Worm (Caenorhabditis elegans): Measurements from ENCODE around the gene R10E4.1.

Gene R10E4.1

DNA sequence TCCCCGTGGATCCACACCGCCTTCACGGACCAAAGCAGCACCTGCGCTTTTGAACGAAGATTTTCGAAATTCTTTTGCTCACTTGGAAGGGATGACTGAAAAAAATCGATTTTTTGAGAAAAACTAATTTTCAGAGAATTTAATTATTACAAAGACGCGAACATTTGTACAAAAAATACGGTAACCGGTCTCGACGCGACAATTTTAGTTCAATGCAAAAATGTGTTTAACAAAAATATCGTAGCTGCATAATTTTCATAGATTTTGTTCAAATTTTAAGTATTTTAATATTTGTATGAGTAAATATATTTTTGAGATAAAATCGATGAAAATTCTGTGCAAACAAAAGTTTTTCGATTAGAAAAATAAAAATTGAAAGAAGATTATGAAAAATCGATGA is 6.5 kb upstream of the R10E4.1 start, which contains the start of gene T08A11.1:
Gene T08A11.1 (minus strand): TSS at position 101 of the 400 bp plus-strand sequence.
- TF ChIP-seq ceh-39 (tag; optimal IDR thresholded peaks at IDR 0.05) (no peak), ces-1 (GFP tag; optimal IDR thresholded peaks at IDR 0.05) (no peak), tbx-8 (GFP tag; optimal IDR thresholded peaks at IDR 0.05) (no peak), ceh-43 (GFP tag; optimal IDR thresholded peaks at IDR 0.05) (no peak), unc-120 (tag; optimal IDR thresholded peaks at IDR 0.05; ENCODE audit: poor library complexity, severe bottlenecking) (no peak), bed-3 (GFP tag; optimal IDR thresholded peaks at IDR 0.05) (no peak), mls-2 (tag; optimal IDR thresholded peaks at IDR 0.05) (no peak), sptf-1 (tag; optimal IDR thresholded peaks at IDR 0.05) (no peak), elt-1 (tag; optimal IDR thresholded peaks at IDR 0.05; ENCODE audit: borderline replicate concordance, insufficient read depth) (no peak), unc-39 (tag; optimal IDR thresholded peaks at IDR 0.05) (no peak), zip-8 (tag; optimal IDR thresholded peaks at IDR 0.05) (no peak), pha-4 (tag; optimal IDR thresholded peaks at IDR 0.05) (no peak), lsy-2 (tag; optimal IDR thresholded peaks at IDR 0.05) (no peak), nhr-2 (tag; optimal IDR thresholded peaks at IDR 0.05) (no peak), lin-32 (GFP tag; optimal IDR thresholded peaks at IDR 0.05) (no peak), cnd-1 (tag; optimal IDR thresholded peaks at IDR 0.05) (no peak), drap-1 (GFP tag; optimal IDR thresholded peaks at IDR 0.05) (no peak)

- TF ChIP-seq elt-1 (tag; optimal IDR thresholded peaks at IDR 0.05; ENCODE audit: borderline replicate concordance, insufficient read depth) (no peak), zip-8 (tag; optimal IDR thresholded peaks at IDR 0.05) (no peak), flh-1 (GFP tag; optimal IDR thresholded peaks at IDR 0.05) (no peak), ceh-43 (GFP tag; optimal IDR thresholded peaks at IDR 0.05) (no peak), ceh-39 (tag; optimal IDR thresholded peaks at IDR 0.05) (no peak), lin-32 (GFP tag; optimal IDR thresholded peaks at IDR 0.05) (no peak), snpc-4 (tag; optimal IDR thresholded peaks at IDR 0.05) (no peak), cnd-1 (tag; optimal IDR thresholded peaks at IDR 0.05) (no peak), pha-4 (tag; optimal IDR thresholded peaks at IDR 0.05) (no peak), nhr-12 (tag; optimal IDR thresholded peaks at IDR 0.05) (no peak), unc-120 (tag; optimal IDR thresholded peaks at IDR 0.05; ENCODE audit: poor library complexity, severe bottlenecking) (no peak), unc-39 (tag; optimal IDR thresholded peaks at IDR 0.05) (no peak), elt-3 (tag; optimal IDR thresholded peaks at IDR 0.05) (no peak), mep-1 (tag; optimal IDR thresholded peaks at IDR 0.05) (no peak), lin-13 (tag; optimal IDR thresholded peaks at IDR 0.05) (no peak), ham-2 (GFP tag; optimal IDR thresholded peaks at IDR 0.05) (no peak), ces-1 (GFP tag; optimal IDR thresholded peaks at IDR 0.05) (no peak), M03D4.4 (tag; optimal IDR thresholded peaks at IDR 0.05) (no peak), sem-2 (GFP tag; optimal IDR thresholded peaks at IDR 0.05) (no peak)
Observed at ce11 chrIII:4265892-4266291, 3.7 kb upstream of the R10E4.1 start.

DNA sequence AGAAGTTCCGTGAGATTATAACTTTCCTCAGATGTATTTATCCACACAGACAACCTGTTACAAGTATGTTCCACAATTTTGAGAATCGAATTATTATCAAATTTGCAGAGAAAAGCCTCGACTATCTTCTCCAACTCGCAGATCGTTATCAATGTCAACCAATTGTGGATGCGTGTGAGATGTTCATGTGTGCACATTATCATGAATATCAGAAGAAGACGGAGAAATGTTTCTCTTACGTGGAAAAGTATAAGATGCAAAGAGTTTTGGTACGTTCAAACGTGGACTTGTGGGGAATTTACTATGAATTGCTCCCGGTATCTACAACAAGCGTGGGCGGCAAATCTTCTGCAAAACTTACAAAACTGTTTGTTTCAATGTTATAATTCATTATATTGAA is 1.5 kb downstream of the R10E4.1 start:
- TF ChIP-seq mep-1 (tag; optimal IDR thresholded peaks at IDR 0.05) (no peak), ham-2 (GFP tag; optimal IDR thresholded peaks at IDR 0.05) (no peak), hlh-1 (tag; optimal IDR thresholded peaks at IDR 0.05) (no peak), mls-2 (tag; optimal IDR thresholded peaks at IDR 0.05) (no peak), pha-4 (tag; optimal IDR thresholded peaks at IDR 0.05) (no peak), lsy-2 (tag; optimal IDR thresholded peaks at IDR 0.05) (no peak), sptf-1 (tag; optimal IDR thresholded peaks at IDR 0.05) (no peak), snpc-4 (tag; optimal IDR thresholded peaks at IDR 0.05) (no peak)

ce11 chrIII:4272864-4273263 is 3.3 kb downstream of the R10E4.1 start:
- TF ChIP-seq ztf-11 (tag; optimal IDR thresholded peaks at IDR 0.05) (peak; percentile 50), unc-120 (tag; optimal IDR thresholded peaks at IDR 0.05; ENCODE audit: poor library complexity, severe bottlenecking) (no peak), cnd-1 (tag; optimal IDR thresholded peaks at IDR 0.05) (peak; percentile 37), flh-1 (GFP tag; optimal IDR thresholded peaks at IDR 0.05) (no peak), nhr-2 (tag; optimal IDR thresholded peaks at IDR 0.05) (peak; percentile 81), sem-2 (GFP tag; optimal IDR thresholded peaks at IDR 0.05) (no peak), pha-4 (tag; optimal IDR thresholded peaks at IDR 0.05) (no peak), zip-8 (tag; optimal IDR thresholded peaks at IDR 0.05) (peak; percentile 74), mls-2 (tag; optimal IDR thresholded peaks at IDR 0.05) (peak; percentile 63), ceh-39 (tag; optimal IDR thresholded peaks at IDR 0.05) (peak; percentile 25), ham-2 (GFP tag; optimal IDR thresholded peaks at IDR 0.05) (no peak), unc-62 (GFP tag; optimal IDR thresholded peaks at IDR 0.05) (peak; percentile 61), snpc-4 (tag; optimal IDR thresholded peaks at IDR 0.05) (no peak), ceh-43 (GFP tag; optimal IDR thresholded peaks at IDR 0.05) (peak; percentile 25), sptf-1 (tag; optimal IDR thresholded peaks at IDR 0.05) (peak; percentile 8), M03D4.4 (tag; optimal IDR thresholded peaks at IDR 0.05) (no peak)

- TF ChIP-seq blmp-1 (tag; optimal IDR thresholded peaks at IDR 0.05) (no peak), lsy-2 (tag; optimal IDR thresholded peaks at IDR 0.05) (no peak), tbx-8 (GFP tag; optimal IDR thresholded peaks at IDR 0.05) (no peak), nhr-2 (tag; optimal IDR thresholded peaks at IDR 0.05) (peak; percentile 81), elt-1 (tag; optimal IDR thresholded peaks at IDR 0.05; ENCODE audit: borderline replicate concordance, insufficient read depth) (peak; percentile 16), hlh-1 (tag; optimal IDR thresholded peaks at IDR 0.05) (peak; percentile 77), bed-3 (GFP tag; optimal IDR thresholded peaks at IDR 0.05) (no peak), cnd-1 (tag; optimal IDR thresholded peaks at IDR 0.05) (peak; percentile 56), ham-2 (GFP tag; optimal IDR thresholded peaks at IDR 0.05) (no peak), M03D4.4 (tag; optimal IDR thresholded peaks at IDR 0.05) (peak; percentile 14), mep-1 (tag; optimal IDR thresholded peaks at IDR 0.05) (peak; percentile 56), ceh-39 (tag; optimal IDR thresholded peaks at IDR 0.05) (peak; percentile 43)
Observed at ce11 chrIII:4274524-4274923, 5.0 kb downstream of the R10E4.1 start.

Measured in whole organism, mixed stage, embryonic.